Worm (Caenorhabditis elegans): ENCODE data around the gene W02B3.3.

ce11 chrIII:646454-646853 is 21.8 kb downstream of the W02B3.3 start, which contains the start of gene orai-1:
- TF ChIP-seq sox-4 (tag; optimal IDR thresholded peaks at IDR 0.05): no peak
- no peak for TF ChIP-seq jun-1 (tag; optimal IDR thresholded peaks at IDR 0.05)
- no peak for TF ChIP-seq egl-27 (tag; optimal IDR thresholded peaks at IDR 0.05)
- no peak for TF ChIP-seq nhr-12 (tag; optimal IDR thresholded peaks at IDR 0.05)
